Fruit fly (Drosophila melanogaster): ENCODE data around the gene wam.
A peak's percentile ranks its signal among the peaks of the same experiment; 100 is the strongest.

wam gene

dm6 chr3R:23293066-23293777 lies 5.4 kb upstream of the wam start:
- no peak for TF ChIP-seq CG17801 (GFP tag; optimal IDR thresholded peaks at IDR 0.05; ENCODE audit: partially characterized antibody)

dm6 chr3R:23292267-23292666 lies 4.4 kb upstream of the wam start:
- TF ChIP-seq CG17801 (GFP tag; optimal IDR thresholded peaks at IDR 0.05; ENCODE audit: partially characterized antibody): no peak

dm6 chr3R:23290089-23290488 lies 2.2 kb upstream of the wam start, which contains the start of gene bb8:
Gene bb8, minus strand, starts transcription at chr3R:23290189.
- no peak for TF ChIP-seq CG17801 (GFP tag; optimal IDR thresholded peaks at IDR 0.05; ENCODE audit: partially characterized antibody)

dm6 chr3R:23284256-23284655 lies 3.6 kb downstream of the wam start:
- TF ChIP-seq CG17801 (GFP tag; optimal IDR thresholded peaks at IDR 0.05; ENCODE audit: partially characterized antibody): peak; percentile 33

dm6 chr3R:23283702-23284101 lies 4.1 kb downstream of the wam start, which contains the start of gene CG6763:
Gene CG6763, plus strand, starts transcription at chr3R:23284002.
- TF ChIP-seq CG17801 (GFP tag; optimal IDR thresholded peaks at IDR 0.05; ENCODE audit: partially characterized antibody): no peak

DNA sequence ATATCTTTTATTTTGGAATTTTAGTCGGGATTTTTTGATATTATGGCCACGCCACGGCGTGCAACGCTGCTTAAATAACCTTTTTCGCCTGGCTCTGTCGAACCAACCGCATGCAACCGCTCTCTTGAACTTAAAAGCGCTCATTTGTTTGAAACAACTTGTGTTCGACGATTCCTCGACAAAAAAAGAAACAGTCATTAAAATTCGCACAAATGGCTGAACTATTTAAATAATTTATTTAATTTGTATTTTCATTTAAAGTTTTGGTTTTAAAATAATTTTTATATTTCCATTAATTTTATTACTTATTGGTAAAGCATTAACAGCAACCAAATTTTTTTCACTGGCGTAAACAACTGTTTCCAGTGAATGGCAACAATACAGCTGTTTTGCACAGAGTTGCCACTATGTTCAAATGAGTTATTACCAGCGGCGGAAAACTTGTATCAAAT lies 7.0 kb downstream of the wam start, which contains the start of the genes orb and Cdc16:
Gene orb (minus strand): TSS at position 51 of the 452 bp plus-strand sequence.
Gene Cdc16 (plus strand): TSS at position 396 of the 452 bp plus-strand sequence.
- peak; percentile 87 for TF ChIP-seq CG17801 (GFP tag; optimal IDR thresholded peaks at IDR 0.05; ENCODE audit: partially characterized antibody)

DNA sequence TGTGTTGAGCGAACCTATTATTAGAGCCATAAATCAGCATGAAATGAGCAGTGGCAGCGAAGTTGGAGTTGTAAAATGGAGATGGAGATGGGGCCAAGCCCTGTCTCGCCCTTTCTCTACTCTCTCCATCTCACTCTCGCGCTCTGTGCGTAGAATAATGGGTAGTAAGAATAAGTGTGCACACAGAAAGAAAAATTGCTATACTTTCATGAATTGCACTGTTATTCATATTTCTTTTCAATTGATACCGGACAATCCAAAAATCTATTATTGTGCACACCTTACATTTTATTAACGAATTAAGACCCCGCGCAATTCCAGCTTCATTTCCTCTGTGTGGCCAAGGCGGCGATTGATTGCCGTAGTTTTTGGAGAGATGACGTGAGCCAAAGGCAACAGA lies 8.0 kb downstream of the wam start:
- TF ChIP-seq CG17801 (GFP tag; optimal IDR thresholded peaks at IDR 0.05; ENCODE audit: partially characterized antibody): no peak

dm6 chr3R:23278704-23279379 lies 9.0 kb downstream of the wam start:
- TF ChIP-seq CG17801 (GFP tag; optimal IDR thresholded peaks at IDR 0.05; ENCODE audit: partially characterized antibody): no peak

- no peak for TF ChIP-seq CG17801 (GFP tag; optimal IDR thresholded peaks at IDR 0.05; ENCODE audit: partially characterized antibody)
Measured at dm6 chr3R:23260569-23260968, 27.3 kb downstream of the wam start.

- TF ChIP-seq CG17801 (GFP tag; optimal IDR thresholded peaks at IDR 0.05; ENCODE audit: partially characterized antibody): no peak
Measured at dm6 chr3R:23258524-23258923, 29.3 kb downstream of the wam start.

DNA sequence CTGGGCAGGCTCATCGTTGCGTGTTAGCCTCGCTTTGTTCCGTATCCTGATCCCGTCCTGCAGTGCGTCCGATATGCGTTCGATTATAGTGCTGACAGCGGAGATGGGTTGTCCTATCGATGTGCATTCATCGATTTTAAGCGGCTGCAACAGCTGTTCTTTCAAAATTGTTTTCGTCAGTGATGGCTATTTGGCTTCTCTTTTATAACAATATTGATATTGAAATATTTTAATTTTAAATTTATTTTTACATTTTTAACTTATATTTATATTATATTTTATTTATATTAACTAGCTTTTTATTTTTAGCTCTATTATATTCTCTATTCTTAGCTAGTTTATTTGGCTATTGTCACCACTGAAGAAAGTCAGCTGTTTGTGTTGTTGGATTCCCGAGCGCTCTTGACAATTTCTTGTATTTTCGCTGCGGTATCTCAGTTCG lies 29.8 kb downstream of the wam start, which contains the start of the genes wda and Pex11c:
Gene wda (minus strand): TSS at position 102 of the 442 bp plus-strand sequence.
Gene Pex11c (plus strand): TSS at position 380 of the 442 bp plus-strand sequence.
- peak; percentile 82 for TF ChIP-seq CG17801 (GFP tag; optimal IDR thresholded peaks at IDR 0.05; ENCODE audit: partially characterized antibody)

DNA sequence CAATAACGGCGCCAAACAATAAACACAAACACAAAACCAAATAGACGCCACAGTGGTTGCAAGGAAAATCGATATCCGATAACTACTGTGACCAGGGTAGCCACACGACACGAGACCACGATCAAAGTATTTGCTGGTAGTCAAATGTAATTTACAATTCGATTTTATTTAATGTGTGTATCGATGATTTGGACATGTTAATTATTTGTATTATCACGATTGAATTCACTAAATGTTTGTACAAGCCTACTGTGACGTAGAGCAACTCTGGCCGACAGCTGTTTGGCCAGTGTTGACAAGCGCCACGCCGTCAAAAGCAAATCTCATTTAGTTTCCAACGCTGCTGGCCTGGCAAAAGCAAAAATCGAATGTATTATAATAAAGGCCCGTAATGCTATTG lies 36.6 kb downstream of the wam start, which contains the start of the genes Rad60 and EloA:
Gene Rad60 (minus strand): TSS at position 222 of the 400 bp plus-strand sequence.
Gene EloA (plus strand): TSS at position 308 of the 400 bp plus-strand sequence.
- peak; percentile 80 for TF ChIP-seq CG17801 (GFP tag; optimal IDR thresholded peaks at IDR 0.05; ENCODE audit: partially characterized antibody)

dm6 chr3R:23248853-23249573 lies 38.8 kb downstream of the wam start, which contains the start of gene CG4467:
Gene CG4467, minus strand, starts transcription at chr3R:23248903.
- TF ChIP-seq CG17801 (GFP tag; optimal IDR thresholded peaks at IDR 0.05; ENCODE audit: partially characterized antibody): no peak

DNA sequence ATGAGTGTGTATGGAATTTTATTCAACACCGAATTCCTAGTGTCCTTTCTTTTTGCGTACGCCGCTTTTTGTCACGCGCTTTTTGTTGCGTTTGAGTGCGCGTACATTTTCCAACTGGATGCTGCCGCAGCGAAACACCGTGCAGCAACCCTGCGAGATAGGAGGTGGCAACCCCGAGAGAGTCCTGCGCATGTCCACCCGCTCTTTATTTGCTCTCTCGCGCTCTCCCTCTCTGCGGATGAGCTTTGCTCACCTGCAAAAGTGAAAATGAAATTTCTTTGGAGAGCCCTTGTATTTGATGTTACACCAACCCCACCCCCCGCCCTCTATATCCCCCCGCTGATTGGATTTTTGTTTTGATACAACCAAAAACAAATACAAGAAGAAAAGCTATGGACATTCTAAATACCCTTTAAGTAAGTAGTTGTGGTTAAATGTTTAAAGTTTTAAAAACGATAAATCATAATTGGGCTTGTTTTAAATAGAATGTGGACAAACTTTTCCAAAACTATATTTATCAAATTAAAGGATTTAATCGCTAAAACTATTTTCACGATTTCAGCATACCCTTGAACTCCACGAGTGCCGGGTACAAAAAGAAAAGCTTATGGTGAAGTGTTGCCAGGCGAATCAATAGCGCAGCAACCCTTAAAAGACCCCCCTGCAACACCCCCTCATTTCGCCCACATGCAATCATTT lies 47.8 kb downstream of the wam start:
- no peak for TF ChIP-seq CG17801 (GFP tag; optimal IDR thresholded peaks at IDR 0.05; ENCODE audit: partially characterized antibody)

Data from ovary, adult (tissue).